Worm (Caenorhabditis elegans) whole organism, L4/young adult: Measurements from ENCODE around the gene fbxa-220.

Experiments used
- W03F9.2 ChIP-seq: fragments of 150-350 bp; optimal IDR thresholded peaks from 2 replicates; lab custom pipeline; 2014; ENCODE audit warnings: missing biosample characterization, missing genetic modification characterization
- dao-5 ChIP-seq: sonication (generic microtip); optimal IDR thresholded peaks from 2 replicates; lab custom pipeline; 2016; ENCODE audit warnings: missing genotype, missing genetic modification characterization, moderate library complexity, missing compliant biosample characterization
- him-1 ChIP-seq: sonication (generic microtip); optimal IDR thresholded peaks from 2 replicates; lab custom pipeline; 2016; ENCODE audit warnings: missing genotype, missing genetic modification reagents, missing genetic modification characterization, missing compliant biosample characterization

The fbxa-220 gene

ce11 chrIII:11442556-11442955, 41.4 kb downstream of the fbxa-220 start, which contains the start of gene sbp-1:
TSS of gene sbp-1 (minus strand) at chrIII:11442566.
- no peak for TF ChIP-seq him-1 (tag; lab: Kevin White, UChicago)
- TF ChIP-seq W03F9.2 (tag; lab: Kevin White, UChicago), result no peak
- TF ChIP-seq dao-5 (tag; lab: Kevin White, UChicago), result no peak
